Worm (Caenorhabditis elegans) whole organism, L4 larva: ENCODE data around the gene F36H12.4.

Experiments
- Y75B8A.6 ChIP-seq: fragments of 200-800 bp; sonication (Bioruptor generic); IDR thresholded peaks from 2 replicates; pipeline ENCODE4 v1.3.6; 2022; ENCODE audit warnings: missing genetic modification reagents, missing genetic modification characterization, missing compliant biosample characterization
- aly-2 ChIP-seq: sonication (generic microtip); optimal IDR thresholded peaks from 2 replicates; lab custom pipeline; 2018; ENCODE audit warnings: missing biosample characterization, missing genetic modification characterization
- fos-1 ChIP-seq: fragments of 150-350 bp; optimal IDR thresholded peaks from 2 replicates; lab custom pipeline; 2014; ENCODE audit warnings: missing biosample characterization, missing genetic modification characterization
- lin-38 ChIP-seq: fragments of 200-800 bp; sonication (Bioruptor generic); IDR thresholded peaks from 2 replicates; pipeline ENCODE4 v1.3.6; 2022; ENCODE audit warnings: missing genetic modification reagents, missing genetic modification characterization, missing compliant biosample characterization
- mdl-1 ChIP-seq, 2 experiments: fragments of 150-350 bp in 1 of 2; sonication (generic microtip) in 1 of 2; optimal IDR thresholded peaks; 2 replicates each; lab custom pipeline; 2014 to 2017; ENCODE audit warnings: missing biosample characterization in 2 of 2, missing genetic modification characterization in 2 of 2
- spr-3 ChIP-seq: fragments of 200-800 bp; sonication (Bioruptor generic); optimal IDR thresholded peaks from 2 replicates; lab custom pipeline; 2018; ENCODE audit warnings: mild to moderate bottlenecking, missing genetic modification characterization, missing compliant biosample characterization

ce11 chrIV:5317106-5317505 is 48.2 kb downstream of the F36H12.4 start:
- TF ChIP-seq aly-2 (tag; lab: Kevin White, UChicago) = no peak
- TF ChIP-seq Y75B8A.6 (GFP tag; lab: Robert Waterston, UW) = no peak
- TF ChIP-seq fos-1 = no peak
- TF ChIP-seq spr-3 (GFP tag; lab: Kevin White, UChicago) = no peak
- TF ChIP-seq mdl-1 (tag; optimal IDR thresholded peaks at IDR 0.05; lab: Kevin White, UChicago) = no peak
- TF ChIP-seq lin-38 (GFP tag; lab: Robert Waterston, UW) = peak; percentile 54
